Worm (Caenorhabditis elegans): ENCODE measurements around the gene F13H10.9.

The F13H10.9 gene

DNA sequence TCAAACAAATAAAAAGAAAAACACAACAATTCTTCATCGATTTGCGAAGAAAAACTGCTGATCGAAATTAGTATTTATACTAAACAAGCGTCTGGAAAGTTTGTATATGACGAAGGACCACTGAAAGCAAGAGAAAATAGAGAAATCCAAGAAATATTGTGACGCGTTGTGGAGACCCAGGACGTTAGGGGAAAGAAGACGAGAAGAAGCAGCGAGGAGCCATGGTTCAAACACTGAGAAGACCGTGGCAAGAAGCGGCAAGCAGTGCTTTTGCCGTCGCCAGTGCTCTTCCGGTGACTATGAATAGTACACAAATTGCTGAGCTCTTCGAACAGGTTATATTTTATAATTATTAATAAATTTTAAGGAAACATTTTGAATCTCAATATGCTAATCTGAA lies 37.0 kb downstream of the F13H10.9 start:
- TF ChIP-seq nfya-1 (tag; optimal IDR thresholded peaks at IDR 0.05) (peak; percentile 17), unc-42 (tag; optimal IDR thresholded peaks at IDR 0.05) (no peak), hlh-8 (tag; optimal IDR thresholded peaks at IDR 0.05) (no peak), madf-2 (tag; optimal IDR thresholded peaks at IDR 0.05) (no peak), tbx-2 (tag; optimal IDR thresholded peaks at IDR 0.05) (peak; percentile 6)

DNA sequence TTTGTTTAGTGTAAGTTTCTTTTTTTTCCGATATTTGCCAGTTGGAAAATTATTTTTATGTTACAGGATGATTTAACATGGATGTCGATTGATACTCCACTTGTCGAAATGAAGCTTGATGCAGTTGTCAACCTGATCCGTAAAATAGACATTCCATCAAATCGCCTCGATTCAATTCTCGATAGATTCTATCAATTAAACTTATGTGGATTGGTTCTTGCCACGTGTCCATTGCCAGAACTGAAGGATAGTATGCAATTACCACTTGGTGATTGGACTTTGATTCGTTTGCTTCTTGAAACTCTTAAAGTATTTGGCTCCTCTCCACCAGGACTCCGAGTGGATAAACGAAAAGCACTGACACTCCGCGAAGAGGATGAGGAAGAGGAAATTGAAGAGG lies 42.7 kb downstream of the F13H10.9 start:
- no peak for TF ChIP-seq rnt-1 (tag; optimal IDR thresholded peaks at IDR 0.05)
- TF ChIP-seq gmeb-2 (tag; optimal IDR thresholded peaks at IDR 0.05), result no peak
- TF ChIP-seq ceh-9 (tag; optimal IDR thresholded peaks at IDR 0.05), result no peak
- TF ChIP-seq ceh-45 (GFP tag; IDR thresholded peaks at IDR 0.05), result no peak
- no peak for TF ChIP-seq ceh-48 (tag; optimal IDR thresholded peaks at IDR 0.05)
- TF ChIP-seq ahr-1 (tag; optimal IDR thresholded peaks at IDR 0.05), result no peak
- no peak for TF ChIP-seq C08G9.2 (tag; optimal IDR thresholded peaks at IDR 0.05)
- no peak for TF ChIP-seq fkh-6 (tag; optimal IDR thresholded peaks at IDR 0.05)
- TF ChIP-seq nhr-232 (tag; optimal IDR thresholded peaks at IDR 0.05), result no peak
- TF ChIP-seq hlh-13 (GFP tag; optimal IDR thresholded peaks at IDR 0.05), result no peak
- TF ChIP-seq eyg-1 (tag; optimal IDR thresholded peaks at IDR 0.05), result no peak
- TF ChIP-seq unc-86 (tag; optimal IDR thresholded peaks at IDR 0.05), result no peak
- TF ChIP-seq ref-2 (tag; optimal IDR thresholded peaks at IDR 0.05), result no peak
- TF ChIP-seq C38D4.7 (GFP tag; optimal IDR thresholded peaks at IDR 0.05), result no peak
- TF ChIP-seq pha-4 (tag; optimal IDR thresholded peaks at IDR 0.05), result no peak
- no peak for TF ChIP-seq nhr-11 (tag; optimal IDR thresholded peaks at IDR 0.05)
- TF ChIP-seq nfya-1 (tag; optimal IDR thresholded peaks at IDR 0.05), result no peak
- TF ChIP-seq unc-55 (GFP tag; optimal IDR thresholded peaks at IDR 0.05), result no peak
- TF ChIP-seq mec-3 (tag; optimal IDR thresholded peaks at IDR 0.05; ENCODE audit: borderline replicate concordance), result no peak

DNA sequence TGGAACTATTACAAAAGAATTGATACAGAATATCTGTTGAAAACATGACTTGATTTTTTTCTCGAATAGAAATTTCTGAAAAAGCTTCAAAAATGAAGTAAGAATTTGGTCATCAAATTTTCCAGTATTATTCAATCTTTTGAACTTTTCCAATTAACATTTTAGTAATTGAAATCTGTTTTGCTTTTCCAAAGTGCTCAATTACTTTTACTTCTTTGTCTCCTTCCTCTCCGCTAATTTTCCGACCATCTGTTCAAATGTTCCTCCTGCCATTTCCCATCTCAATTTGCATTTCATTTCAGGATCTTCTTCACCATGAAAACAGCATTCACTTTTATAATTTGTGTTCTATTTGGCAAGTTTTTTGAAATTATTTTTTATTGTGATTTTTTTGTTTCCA lies 47.2 kb downstream of the F13H10.9 start, which contains the start of gene F36H1.11:
Gene F36H1.11 (plus strand): TSS at position 301 of the 400 bp plus-strand sequence.
- TF ChIP-seq odd-2 (tag; optimal IDR thresholded peaks at IDR 0.05) (no peak), unc-42 (tag; optimal IDR thresholded peaks at IDR 0.05) (peak; percentile 44)

DNA sequence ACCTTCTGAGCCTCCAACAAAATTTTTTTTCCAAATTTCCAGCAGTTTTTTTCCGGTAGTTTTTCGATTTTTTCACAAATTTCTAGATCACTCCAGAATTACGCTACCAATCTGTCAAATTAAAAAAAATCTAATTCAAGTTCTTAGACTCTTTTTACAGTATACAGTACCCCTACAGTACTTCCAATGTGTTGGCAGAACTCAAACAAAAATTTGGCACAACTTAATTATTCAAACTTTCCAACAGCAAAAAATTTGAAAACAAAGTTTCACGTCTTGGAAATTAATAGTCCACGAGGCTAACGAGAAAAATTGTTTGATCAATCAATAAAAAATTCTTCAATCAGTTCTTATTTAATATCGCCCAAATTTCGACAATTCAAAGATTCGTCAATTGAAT lies 48.1 kb downstream of the F13H10.9 start, which contains the start of gene F36H1.3:
Gene F36H1.3 (plus strand): TSS at position 323 of the 400 bp plus-strand sequence.
- TF ChIP-seq ceh-9 (tag; optimal IDR thresholded peaks at IDR 0.05) (no peak), ceh-18 (tag; optimal IDR thresholded peaks at IDR 0.05) (no peak), pha-2 (tag; optimal IDR thresholded peaks at IDR 0.05) (no peak), madf-2 (tag; optimal IDR thresholded peaks at IDR 0.05) (no peak), fkh-10 (GFP tag; optimal IDR thresholded peaks at IDR 0.05) (no peak), ceh-2 (tag; optimal IDR thresholded peaks at IDR 0.05) (no peak), zip-5 (tag; optimal IDR thresholded peaks at IDR 0.05) (no peak), sdc-2 (tag; optimal IDR thresholded peaks at IDR 0.05) (no peak), tbx-7 (tag; optimal IDR thresholded peaks at IDR 0.05) (no peak), fkh-6 (tag; optimal IDR thresholded peaks at IDR 0.05) (no peak), pros-1 (tag; optimal IDR thresholded peaks at IDR 0.05) (no peak)

DNA sequence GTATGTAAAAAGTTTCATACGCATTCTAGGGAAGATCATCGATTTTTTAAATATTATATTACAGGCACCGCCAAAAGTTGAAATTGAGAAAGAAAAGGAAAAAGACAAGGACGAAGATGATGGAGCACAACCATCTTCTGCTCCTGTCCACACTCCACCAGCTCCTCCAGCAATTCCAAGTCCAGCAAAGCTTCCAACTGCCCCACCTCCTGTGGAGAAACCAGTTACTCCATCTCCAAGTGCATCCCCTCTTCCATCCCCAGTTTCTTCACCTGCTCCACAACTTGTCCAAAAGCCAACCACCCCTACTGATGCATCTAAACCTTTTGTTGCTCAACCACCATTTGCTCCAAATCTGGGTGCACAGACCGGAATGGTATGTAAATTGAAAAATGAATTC lies 50.2 kb downstream of the F13H10.9 start:
- TF ChIP-seq pha-2 (tag; optimal IDR thresholded peaks at IDR 0.05) (no peak), elt-4 (tag; optimal IDR thresholded peaks at IDR 0.05) (no peak), fkh-10 (GFP tag; optimal IDR thresholded peaks at IDR 0.05) (no peak), fax-1 (tag; optimal IDR thresholded peaks at IDR 0.05) (no peak), ets-4 (tag; optimal IDR thresholded peaks at IDR 0.05) (no peak), fkh-6 (tag; optimal IDR thresholded peaks at IDR 0.05) (no peak), pros-1 (tag; optimal IDR thresholded peaks at IDR 0.05) (no peak), mec-3 (tag; optimal IDR thresholded peaks at IDR 0.05; ENCODE audit: borderline replicate concordance) (no peak), sdc-2 (tag; optimal IDR thresholded peaks at IDR 0.05) (no peak), pag-3 (tag; optimal IDR thresholded peaks at IDR 0.05; ENCODE audit: borderline replicate concordance) (no peak), lin-11 (tag; optimal IDR thresholded peaks at IDR 0.05) (no peak), zip-5 (tag; optimal IDR thresholded peaks at IDR 0.05) (no peak), ceh-22 (tag; optimal IDR thresholded peaks at IDR 0.05) (no peak), npax-4 (tag; optimal IDR thresholded peaks at IDR 0.05) (no peak), rnt-1 (tag; optimal IDR thresholded peaks at IDR 0.05) (no peak)
